Worm (Caenorhabditis elegans): ENCODE measurements around the gene ZK816.1.

The ZK816.1 gene

DNA sequence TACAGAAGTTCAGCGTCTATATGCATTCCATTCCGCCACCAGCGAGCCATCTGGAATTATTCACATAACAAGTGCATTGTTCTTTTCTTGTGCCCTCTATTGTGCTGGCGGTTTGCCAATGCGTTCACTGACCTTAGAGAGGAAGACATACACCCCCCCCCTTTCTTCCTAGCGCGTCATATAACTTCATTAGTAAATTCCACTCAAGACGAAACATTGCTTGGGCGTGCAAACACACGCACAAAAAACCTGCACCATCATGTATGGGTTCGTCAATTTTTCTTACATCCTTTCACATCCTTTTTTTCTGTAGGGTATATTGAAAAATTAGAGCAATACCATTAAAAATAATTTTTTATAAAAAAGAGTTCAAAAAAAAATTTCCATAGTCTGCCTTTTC, at the start of gene ZK816.1:
TSS of gene ZK816.1 (plus strand) at position 187 of the 400 bp plus-strand sequence.
- no peak for TF ChIP-seq unc-62 (GFP tag; optimal IDR thresholded peaks at IDR 0.05)

DNA sequence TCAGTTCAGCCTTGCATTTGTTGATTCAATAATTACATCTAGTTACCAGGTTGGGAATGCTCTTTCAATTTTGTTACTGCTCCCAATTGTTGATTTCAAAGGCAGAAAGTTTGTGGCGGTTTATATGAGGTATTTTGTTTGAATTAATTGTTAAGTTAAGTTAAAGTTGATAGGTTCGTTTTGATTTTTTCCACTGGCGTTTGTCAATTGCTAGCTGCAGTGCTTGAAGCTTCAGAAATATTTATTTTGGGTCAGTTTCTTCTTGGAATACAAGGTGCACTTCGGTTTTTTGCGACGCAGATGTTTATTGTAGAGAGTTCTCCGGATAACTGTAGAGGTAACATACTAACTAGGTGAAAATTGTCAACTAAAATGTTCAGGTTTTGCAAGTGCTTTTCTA, 49.7 kb upstream of the ZK816.1 start, which contains the start of gene F11D5.5:
TSS of gene F11D5.5 (plus strand) at position 301 of the 400 bp plus-strand sequence.
- TF ChIP-seq unc-62 (GFP tag; optimal IDR thresholded peaks at IDR 0.05): no peak

DNA sequence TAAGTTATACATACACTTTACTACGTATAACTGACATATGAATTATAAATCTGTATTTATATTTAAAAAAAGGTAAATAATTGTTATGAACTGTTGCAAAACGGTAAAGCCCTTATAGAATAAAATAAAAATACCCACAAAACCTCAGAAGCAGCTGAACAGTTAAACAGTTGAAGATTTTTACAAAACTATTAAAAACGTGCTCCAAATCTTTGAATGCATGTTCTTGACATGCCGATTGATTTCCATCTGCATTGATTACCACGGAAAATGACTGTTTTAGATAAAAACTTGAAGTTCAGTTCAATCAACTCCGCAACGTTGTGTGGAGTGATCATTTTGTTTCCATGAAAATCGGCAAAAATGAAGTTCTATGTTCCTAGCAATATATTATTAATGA, 47.4 kb upstream of the ZK816.1 start, which contains the start of gene F11D5.7:
TSS of gene F11D5.7 (plus strand) at position 301 of the 400 bp plus-strand sequence.
- TF ChIP-seq unc-62 (GFP tag; optimal IDR thresholded peaks at IDR 0.05): no peak

DNA sequence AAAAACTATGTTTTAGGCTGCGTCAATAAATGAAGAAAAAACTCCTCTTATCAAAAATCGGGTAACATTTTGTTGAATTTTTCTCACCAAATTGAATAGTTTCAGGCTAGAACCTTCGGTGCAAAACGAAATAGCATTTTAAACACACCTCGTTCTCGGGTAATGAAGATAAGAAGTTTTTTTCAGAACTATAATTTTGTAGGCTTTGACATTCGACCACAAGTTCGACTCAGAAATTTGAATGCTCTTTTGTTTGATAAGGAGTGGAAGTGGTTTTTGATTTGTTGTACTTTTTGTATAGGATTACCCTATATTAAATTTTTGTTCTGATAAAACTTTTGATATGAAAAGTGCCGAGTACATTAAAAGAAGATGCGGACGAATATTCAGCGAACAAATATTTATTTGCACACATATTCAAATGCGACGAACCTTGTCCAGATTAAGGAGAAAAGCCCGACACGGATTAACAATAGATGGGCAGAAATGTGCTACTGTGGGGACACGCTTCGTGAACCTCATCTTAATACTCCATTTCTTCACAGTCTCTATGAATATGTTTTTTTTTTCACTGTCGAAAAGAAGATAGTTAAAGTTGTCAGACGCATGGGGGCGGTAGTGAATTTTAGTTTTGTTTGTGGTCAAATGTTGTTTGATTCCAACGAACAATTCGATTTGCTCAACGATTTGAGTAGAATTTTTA, 44.8 kb upstream of the ZK816.1 start:
- no peak for TF ChIP-seq unc-62 (GFP tag; optimal IDR thresholded peaks at IDR 0.05)

DNA sequence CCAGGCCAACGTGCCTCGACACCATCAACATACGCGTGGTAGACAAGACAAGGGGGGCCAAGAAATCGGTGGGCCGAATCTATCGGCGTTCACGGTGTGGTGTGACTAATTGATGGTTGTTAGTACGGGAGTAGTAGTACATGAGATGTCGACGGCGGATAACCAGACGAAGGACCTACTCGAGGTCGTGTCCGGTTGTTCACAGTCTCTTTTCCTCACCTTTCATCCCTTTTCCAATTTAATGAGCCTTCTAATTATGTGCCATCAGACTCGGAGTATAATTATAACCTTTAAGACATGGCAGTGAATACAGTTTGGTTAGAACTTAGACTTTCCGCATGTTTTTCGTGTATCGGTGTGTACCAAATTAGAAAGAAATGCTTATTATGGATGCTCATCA, 40.8 kb upstream of the ZK816.1 start:
- TF ChIP-seq unc-62 (GFP tag; optimal IDR thresholded peaks at IDR 0.05): no peak

DNA sequence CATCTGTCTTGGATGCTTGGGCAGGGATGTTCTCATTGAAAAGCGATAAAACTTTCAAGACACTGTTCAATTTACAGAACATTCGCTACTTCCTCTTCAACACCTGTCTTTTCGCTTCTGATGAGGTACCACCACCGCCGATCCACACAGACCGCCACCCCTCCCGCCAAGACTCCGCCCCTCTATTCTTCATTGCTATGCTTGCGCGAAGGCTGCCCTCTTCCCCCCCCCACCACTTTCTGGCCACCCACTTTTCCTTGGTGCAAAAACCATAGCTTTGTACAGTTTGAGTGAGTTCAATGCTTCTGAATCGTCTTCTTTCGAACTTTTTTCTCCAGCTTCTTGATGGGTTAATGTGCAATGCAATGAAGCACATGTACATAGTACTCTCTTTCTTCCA, 37.6 kb upstream of the ZK816.1 start:
- TF ChIP-seq unc-62 (GFP tag; optimal IDR thresholded peaks at IDR 0.05): no peak

DNA sequence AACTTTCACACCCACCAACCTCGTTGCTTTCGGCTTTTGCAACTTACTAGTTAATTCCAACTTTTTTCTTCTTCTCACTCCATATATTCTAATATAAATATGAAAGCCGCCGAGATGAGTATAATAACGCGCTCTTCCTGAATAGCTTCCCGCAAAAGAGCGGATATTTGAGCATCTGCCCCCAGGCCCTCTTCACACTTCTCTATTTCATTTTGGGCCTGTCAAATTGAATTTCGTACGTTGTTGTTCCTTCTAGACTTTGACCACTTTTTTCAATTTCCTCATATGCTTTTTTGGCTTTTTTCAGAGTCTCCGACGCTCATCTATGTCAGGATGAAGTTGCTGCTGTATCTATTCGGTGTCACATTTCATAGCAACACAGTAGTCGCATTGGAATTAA, 36.5 kb upstream of the ZK816.1 start, which contains the start of gene ddr-2:
TSS of gene ddr-2 (plus strand) at position 301 of the 400 bp plus-strand sequence.
- no peak for TF ChIP-seq unc-62 (GFP tag; optimal IDR thresholded peaks at IDR 0.05)

DNA sequence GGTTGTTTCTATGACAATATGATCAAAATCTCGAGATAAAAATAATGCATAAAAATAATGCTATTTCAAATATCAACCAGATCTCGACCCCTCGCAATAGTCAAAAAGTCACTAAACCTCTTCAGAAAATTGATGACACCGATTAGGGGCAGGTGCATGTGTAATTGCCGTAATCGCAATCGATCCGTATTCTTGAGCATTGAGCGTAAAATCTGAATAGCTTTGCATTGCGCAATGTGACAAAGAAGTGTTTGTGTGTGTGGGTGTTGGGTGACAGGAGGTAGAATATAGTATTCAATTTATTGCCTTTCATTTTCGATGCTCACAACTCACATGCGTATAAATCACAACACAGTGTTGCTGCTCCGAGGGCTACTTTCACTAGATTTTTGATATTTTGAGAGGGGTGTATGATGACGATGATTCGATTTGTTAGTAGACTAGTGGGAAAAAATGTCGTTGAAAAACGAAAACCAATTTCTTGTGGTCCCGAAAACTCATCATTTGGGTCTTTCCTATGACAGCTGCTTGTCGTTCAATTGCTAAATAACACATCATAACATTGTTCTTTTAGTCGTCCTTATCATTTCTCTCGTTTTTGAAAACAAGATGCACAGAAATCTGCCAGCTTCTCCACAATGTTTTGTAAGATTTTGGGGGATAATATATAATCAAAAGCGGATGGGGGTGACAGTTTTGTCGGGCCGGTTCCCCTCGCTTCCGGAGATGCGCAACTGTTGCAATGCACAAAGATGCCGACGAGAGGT, 35.4 kb upstream of the ZK816.1 start:
- TF ChIP-seq unc-62 (GFP tag; optimal IDR thresholded peaks at IDR 0.05): no peak

DNA sequence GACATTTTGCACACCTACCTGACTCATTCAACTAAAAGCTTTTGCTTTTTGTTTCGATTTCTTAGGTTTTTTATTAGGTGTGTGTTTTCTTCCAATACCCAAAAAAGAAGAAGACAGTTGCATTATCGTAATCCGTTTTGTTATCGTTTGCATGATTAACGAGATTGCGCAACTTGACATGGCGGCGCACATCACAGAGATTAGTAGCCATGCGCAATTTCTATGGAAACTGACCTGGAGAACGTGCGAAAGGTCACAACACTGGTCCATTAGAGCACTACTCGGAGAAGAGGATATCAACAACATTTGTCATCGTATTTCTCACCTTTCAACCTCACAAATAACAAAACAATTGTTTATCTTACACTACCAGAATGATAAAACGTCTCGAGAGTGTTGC, 34.7 kb upstream of the ZK816.1 start:
- TF ChIP-seq unc-62 (GFP tag; optimal IDR thresholded peaks at IDR 0.05): no peak

DNA sequence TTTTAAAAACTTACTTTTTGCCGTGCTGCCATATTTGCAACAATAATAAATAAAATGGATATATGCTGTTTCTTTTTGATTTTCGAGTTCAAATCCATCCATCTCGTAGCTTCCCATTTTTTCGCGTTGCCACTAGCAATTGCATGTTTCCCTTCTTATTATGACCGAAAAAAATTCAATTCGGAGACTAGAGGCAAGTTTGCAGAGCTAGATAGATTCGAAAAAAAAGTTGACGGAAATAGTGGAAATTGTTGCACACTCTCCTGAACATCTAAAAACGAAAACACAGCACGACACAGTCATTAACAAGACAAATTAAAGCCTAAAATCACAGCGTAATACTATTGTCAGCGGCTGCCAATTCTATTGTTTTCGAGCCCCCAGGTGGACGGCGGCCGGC, 25.3 kb upstream of the ZK816.1 start, which contains the start of gene F11D5.6:
TSS of gene F11D5.6 (minus strand) at position 101 of the 400 bp plus-strand sequence.
- no peak for TF ChIP-seq unc-62 (GFP tag; optimal IDR thresholded peaks at IDR 0.05)

DNA sequence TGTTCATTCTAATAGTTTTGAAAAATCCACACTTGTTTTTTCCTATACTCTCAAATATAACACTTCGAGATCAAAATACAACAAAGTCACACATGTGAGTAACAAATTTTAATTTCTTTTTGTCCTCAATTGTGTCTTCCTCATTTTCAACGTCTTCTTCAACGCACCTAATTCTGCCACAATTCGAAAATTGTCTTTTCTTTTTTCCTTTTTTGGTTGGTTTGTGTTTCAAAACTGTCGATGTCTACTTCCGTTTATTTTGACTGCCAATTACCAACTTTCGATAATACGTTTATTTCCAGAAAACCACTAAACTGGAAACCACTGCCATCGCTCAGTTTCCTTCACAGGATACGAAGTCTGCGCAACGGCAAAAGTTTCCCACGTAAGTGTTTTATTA, 18.7 kb upstream of the ZK816.1 start, which contains the start of gene F11D5.1:
TSS of gene F11D5.1 (plus strand) at position 301 of the 400 bp plus-strand sequence.
- TF ChIP-seq unc-62 (GFP tag; optimal IDR thresholded peaks at IDR 0.05): no peak

DNA sequence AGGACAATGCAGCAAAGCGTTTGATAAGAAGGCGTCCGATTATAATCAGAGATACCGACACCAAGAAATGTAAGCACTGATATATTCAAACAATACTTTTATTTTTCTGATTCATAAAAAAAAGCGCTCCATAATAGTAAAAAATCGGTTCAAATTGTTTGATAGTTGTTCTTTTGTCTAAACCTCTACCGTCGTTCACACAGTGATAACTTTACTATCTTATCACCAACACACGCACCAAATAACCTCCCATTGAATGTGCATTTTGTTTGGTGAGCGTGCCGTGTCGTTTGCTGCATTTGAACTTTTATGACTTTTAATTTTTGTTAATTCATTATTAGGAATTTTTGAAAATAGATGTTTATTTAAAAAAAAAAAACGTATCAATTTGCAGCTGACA, 17.4 kb upstream of the ZK816.1 start:
- no peak for TF ChIP-seq unc-62 (GFP tag; optimal IDR thresholded peaks at IDR 0.05)

DNA sequence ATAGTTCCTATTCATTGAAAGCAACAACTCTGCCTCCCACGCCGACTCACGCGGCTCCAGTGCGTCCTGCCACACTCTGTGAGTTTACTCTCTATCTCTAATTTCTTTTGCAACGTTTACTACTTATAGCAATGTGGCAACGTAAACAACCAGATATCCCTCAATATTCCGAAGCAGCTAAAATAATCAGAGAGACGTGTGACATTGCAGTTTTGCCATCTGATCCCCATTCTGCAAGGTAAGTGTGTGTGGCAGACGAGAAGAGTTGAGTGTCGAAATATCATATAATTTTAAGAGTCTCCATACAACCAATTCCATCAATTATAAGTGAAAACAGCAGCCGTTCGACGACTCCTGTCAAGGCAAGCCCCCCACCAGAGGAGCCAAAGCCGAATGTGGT, 11.6 kb upstream of the ZK816.1 start:
- TF ChIP-seq unc-62 (GFP tag; optimal IDR thresholded peaks at IDR 0.05): no peak

DNA sequence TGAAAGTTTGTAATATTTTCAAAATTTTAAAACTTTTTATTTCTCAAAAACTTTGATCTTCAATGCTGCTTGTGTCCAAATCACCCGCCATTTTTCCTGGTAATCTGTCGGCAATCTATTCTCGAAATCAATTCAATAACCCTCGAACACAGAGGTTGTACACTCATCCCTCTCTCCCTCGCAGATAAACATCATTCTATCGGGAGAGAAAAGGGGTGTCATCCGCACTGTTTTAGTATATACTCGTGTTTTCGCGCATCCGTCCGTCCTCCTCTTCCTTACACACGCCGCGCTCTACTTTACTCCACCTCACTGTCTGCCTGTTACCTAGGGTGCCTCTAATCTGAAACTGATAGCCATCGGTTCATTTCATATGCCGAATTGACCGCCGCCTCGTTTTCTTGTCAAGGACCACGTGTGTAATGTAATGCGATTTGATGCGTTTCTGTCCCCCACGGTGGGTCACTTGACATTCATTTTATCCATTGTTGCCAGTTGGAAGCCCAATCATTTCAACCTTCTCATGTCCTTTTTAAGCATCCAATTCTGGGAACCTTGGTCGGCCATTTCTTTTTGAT, 7.8 kb upstream of the ZK816.1 start:
- TF ChIP-seq unc-62 (GFP tag; optimal IDR thresholded peaks at IDR 0.05): no peak

DNA sequence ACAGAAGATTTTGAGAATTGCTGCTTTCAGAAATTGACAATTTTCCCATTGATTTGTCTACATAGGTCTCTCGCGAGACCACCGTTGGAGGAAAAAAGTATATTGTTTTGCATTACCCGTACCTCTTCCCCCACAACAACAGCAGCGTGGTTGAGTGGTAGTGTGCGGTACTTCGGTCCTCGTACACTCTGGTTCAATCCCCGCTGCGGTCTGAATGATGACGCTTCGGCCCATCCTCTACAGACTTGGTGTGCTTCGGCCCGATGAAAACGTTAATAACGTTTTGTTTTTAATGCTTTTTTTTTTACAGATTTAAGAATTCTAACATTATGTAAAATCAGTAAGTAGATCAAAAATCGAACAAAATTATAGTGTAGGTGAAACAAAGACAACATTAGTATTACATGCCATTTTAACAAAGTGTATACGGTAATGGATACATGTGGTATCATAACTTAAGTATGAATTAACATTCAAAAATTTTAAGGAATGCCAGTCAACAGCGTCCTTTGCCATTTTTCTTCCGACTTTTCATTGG, 3.5 kb upstream of the ZK816.1 start, which contains the start of gene ZK816.3:
TSS of gene ZK816.3 (plus strand) at position 488 of the 538 bp plus-strand sequence.
- no peak for TF ChIP-seq unc-62 (GFP tag; optimal IDR thresholded peaks at IDR 0.05)

DNA sequence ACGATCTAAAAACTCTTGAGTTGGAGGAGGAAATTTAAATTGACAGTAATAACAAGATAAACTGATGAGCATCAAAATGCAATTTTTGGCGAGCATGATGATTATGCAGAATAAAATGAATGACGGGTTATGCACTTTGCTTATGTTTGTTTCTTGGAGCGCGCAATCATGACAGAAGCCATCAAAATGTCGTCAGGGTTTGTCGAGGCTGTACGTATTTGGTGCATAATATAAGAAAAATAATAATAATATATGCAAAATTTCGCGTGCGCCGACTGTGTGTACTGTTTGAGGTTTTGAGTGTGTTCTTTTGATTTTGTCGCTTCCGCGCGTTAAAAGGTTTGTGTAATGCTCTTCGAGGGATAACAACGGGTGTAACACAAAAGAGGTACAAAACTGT, 1.2 kb upstream of the ZK816.1 start, which contains the start of gene nspg-4:
TSS of gene nspg-4 (minus strand) at position 101 of the 400 bp plus-strand sequence.
- TF ChIP-seq unc-62 (GFP tag; optimal IDR thresholded peaks at IDR 0.05): no peak

All from whole organism, dauer.